Fruit fly (Drosophila melanogaster) whole organism, embryonic: ENCODE results near the gene dysc.

Experiments used
- Atf3 ChIP-seq: fragments of 200-800 bp; sonication (Bioruptor generic); optimal IDR thresholded peaks from 3 replicates; lab custom pipeline; 2016; ENCODE audit warnings: missing biosample characterization, missing genetic modification characterization
- CG10209 ChIP-seq: fragments of 200-800 bp; sonication (Bioruptor generic); optimal IDR thresholded peaks from 3 replicates; lab custom pipeline; 2017; ENCODE audit warnings: missing biosample characterization, mild to moderate bottlenecking, missing genetic modification characterization, missing genetic modification reagents
- CG10366 ChIP-seq: fragments of 200-800 bp; sonication (Bioruptor generic); IDR thresholded peaks from 2 replicates; pipeline ENCODE4 v1.3.6; 2022; ENCODE audit warnings: missing biosample characterization, missing genetic modification characterization
- CG12104 ChIP-seq: fragments of 200-800 bp; sonication (Bioruptor generic); optimal IDR thresholded peaks from 3 replicates; lab custom pipeline; 2016; ENCODE audit warnings: missing biosample characterization, missing genetic modification characterization
- CG12744 ChIP-seq: fragments of 200-800 bp; sonication (Bioruptor generic); optimal IDR thresholded peaks from 2 replicates; lab custom pipeline; 2016; ENCODE audit warnings: missing biosample characterization, missing genetic modification characterization
- CG13424 ChIP-seq: fragments of 200-800 bp; sonication (Bioruptor generic); optimal IDR thresholded peaks from 2 replicates; lab custom pipeline; 2019; ENCODE audit warnings: missing biosample characterization, mild to moderate bottlenecking, missing genetic modification characterization, moderate library complexity
- CG17186 ChIP-seq: fragments of 200-800 bp; sonication (Bioruptor generic); optimal IDR thresholded peaks from 3 replicates; lab custom pipeline; 2017; ENCODE audit warnings: missing biosample characterization, missing genetic modification reagents, missing genetic modification characterization
- CG17328 ChIP-seq: fragments of 200-800 bp; sonication (Bioruptor generic); IDR thresholded peaks from 2 replicates; pipeline ENCODE4 v1.3.6; 2022; ENCODE audit warnings: missing biosample characterization, missing genetic modification characterization
- CG18476 ChIP-seq: fragments of 200-800 bp; sonication (Bioruptor generic); optimal IDR thresholded peaks from 2 replicates; lab custom pipeline; 2016; ENCODE audit warnings: missing biosample characterization, mild to moderate bottlenecking, missing genetic modification characterization
- CG18599 ChIP-seq: fragments of 200-800 bp; sonication (Bioruptor generic); optimal IDR thresholded peaks from 3 replicates; lab custom pipeline; 2017; ENCODE audit warnings: missing biosample characterization, missing genetic modification characterization, mild to moderate bottlenecking, moderate library complexity, missing genetic modification reagents
- CG18619 ChIP-seq: fragments of 200-800 bp; sonication (Bioruptor generic); optimal IDR thresholded peaks from 3 replicates; lab custom pipeline; 2017; ENCODE audit warnings: missing biosample characterization, mild to moderate bottlenecking, missing genetic modification characterization
- CG2120 ChIP-seq: fragments of 200-800 bp; sonication (Bioruptor generic); optimal IDR thresholded peaks from 3 replicates; lab custom pipeline; 2016; ENCODE audit warnings: missing biosample characterization, missing genetic modification characterization
- CG3065 ChIP-seq: fragments of 200-800 bp; sonication (Bioruptor generic); optimal IDR thresholded peaks from 2 replicates; lab custom pipeline; 2016; ENCODE audit warnings: missing biosample characterization, missing genetic modification characterization
- CG4707 ChIP-seq: fragments of 200-800 bp; sonication (Bioruptor generic); optimal IDR thresholded peaks from 2 replicates; lab custom pipeline; 2018; ENCODE audit warnings: missing biosample characterization, mild to moderate bottlenecking, missing genetic modification characterization, moderate library complexity
- CG6683 ChIP-seq: fragments of 200-800 bp; sonication (Bioruptor generic); optimal IDR thresholded peaks from 2 replicates; lab custom pipeline; 2017; ENCODE audit warnings: missing biosample characterization, mild to moderate bottlenecking, missing genetic modification characterization, missing genetic modification reagents
- Dll ChIP-seq: fragments of 200-800 bp; sonication (Bioruptor generic); IDR thresholded peaks from 4 replicates; pipeline ENCODE4 v1.3.6; 2022; ENCODE audit warnings: missing biosample characterization, missing genetic modification characterization; ENCODE audit not compliant: partially characterized antibody
- H15 ChIP-seq: fragments of 200-800 bp; sonication (Bioruptor generic); IDR thresholded peaks from 3 replicates; pipeline ENCODE4 v1.3.6; 2022; ENCODE audit warnings: missing biosample characterization, missing genetic modification characterization
- Hey ChIP-seq: fragments of 200-800 bp; sonication (Bioruptor generic); optimal IDR thresholded peaks from 3 replicates; lab custom pipeline; 2018; ENCODE audit warnings: missing biosample characterization, mild to moderate bottlenecking, missing genetic modification characterization
- Hmr ChIP-seq: fragments of 200-800 bp; sonication (Bioruptor generic); optimal IDR thresholded peaks from 3 replicates; lab custom pipeline; 2017; ENCODE audit warnings: mild to moderate bottlenecking, missing biosample characterization, missing genetic modification reagents, missing genetic modification characterization
- Hr51 ChIP-seq, 2 experiments: fragments of 200-800 bp; sonication (Bioruptor generic); optimal IDR thresholded peaks; 2 replicates in 1 of 2; 3 replicates in 1 of 2; lab custom pipeline; 2016 to 2018; ENCODE audit warnings: missing biosample characterization in 2 of 2, missing genetic modification characterization in 2 of 2, mild to moderate bottlenecking in 1 of 2, moderate library complexity in 1 of 2
- Nf-YA ChIP-seq: fragments of 200-800 bp; sonication (Bioruptor generic); IDR thresholded peaks from 2 replicates; pipeline ENCODE4 v1.3.6; 2022; ENCODE audit warnings: missing biosample characterization, missing genetic modification characterization
- Six4 ChIP-seq: fragments of 200-800 bp; sonication (Bioruptor generic); optimal IDR thresholded peaks from 2 replicates; lab custom pipeline; 2016; ENCODE audit warnings: missing biosample characterization, missing genetic modification characterization
- Ssrp ChIP-seq: fragments of 200-800 bp; sonication (Bioruptor generic); optimal IDR thresholded peaks from 2 replicates; lab custom pipeline; 2018; ENCODE audit warnings: missing biosample characterization, mild to moderate bottlenecking, missing genetic modification characterization, moderate library complexity
- Xrp1 ChIP-seq: fragments of 200-800 bp; sonication (Bioruptor generic); IDR thresholded peaks from 2 replicates; pipeline ENCODE4 v1.3.6; 2022; ENCODE audit warnings: missing biosample characterization, missing genetic modification characterization
- ac ChIP-seq: fragments of 200-800 bp; sonication (Bioruptor generic); optimal IDR thresholded peaks from 3 replicates; lab custom pipeline; 2017; ENCODE audit warnings: missing biosample characterization, mild to moderate bottlenecking, missing genetic modification characterization
- ash1 ChIP-seq: fragments of 200-800 bp; sonication (Bioruptor generic); optimal IDR thresholded peaks from 2 replicates; lab custom pipeline; 2018; ENCODE audit warnings: missing biosample characterization, mild to moderate bottlenecking, missing genetic modification characterization
- bbx ChIP-seq: fragments of 200-800 bp; sonication (Bioruptor generic); IDR thresholded peaks from 2 replicates; pipeline ENCODE4 v1.3.6; 2022; ENCODE audit warnings: missing biosample characterization, missing genetic modification characterization; ENCODE audit not compliant: partially characterized antibody
- bowl ChIP-seq: fragments of 200-800 bp; sonication (Bioruptor generic); IDR thresholded peaks from 2 replicates; pipeline ENCODE4 v1.3.6; 2022; ENCODE audit warnings: missing biosample characterization, missing genetic modification characterization
- cad ChIP-seq: fragments of >200 bp; optimal IDR thresholded peaks from 2 replicates; lab custom pipeline; 2017; ENCODE audit warnings: missing biosample characterization, missing genetic modification characterization
- cato ChIP-seq: fragments of 200-800 bp; sonication (Bioruptor generic); optimal IDR thresholded peaks from 2 replicates; lab custom pipeline; 2016; ENCODE audit warnings: missing biosample characterization, missing genetic modification characterization, borderline replicate concordance
- dmrt99B ChIP-seq: fragments of 200-800 bp; sonication (Bioruptor generic); optimal IDR thresholded peaks from 2 replicates; lab custom pipeline; 2018; ENCODE audit warnings: missing biosample characterization, mild to moderate bottlenecking, missing genetic modification characterization, moderate library complexity
- fd3F ChIP-seq: fragments of 200-800 bp; sonication (Bioruptor generic); optimal IDR thresholded peaks from 2 replicates; lab custom pipeline; 2018; ENCODE audit warnings: missing biosample characterization, mild to moderate bottlenecking, missing genetic modification characterization, moderate library complexity
- ham ChIP-seq: fragments of 200-800 bp; sonication (Bioruptor generic); IDR thresholded peaks from 2 replicates; pipeline ENCODE4 v1.3.6; 2022; ENCODE audit warnings: missing biosample characterization, missing genetic modification characterization
- hbn ChIP-seq: fragments of 200-800 bp; sonication (Bioruptor generic); IDR thresholded peaks from 2 replicates; pipeline ENCODE4 v1.3.6; 2022; ENCODE audit warnings: missing biosample characterization, missing genetic modification characterization; ENCODE audit not compliant: partially characterized antibody
- insv ChIP-seq, 2 experiments: fragments of 200-800 bp; sonication (Bioruptor generic); optimal IDR thresholded peaks; 3 replicates each; lab custom pipeline; 2016 to 2018; ENCODE audit warnings: missing biosample characterization in 2 of 2, missing genetic modification characterization in 2 of 2
- jing ChIP-seq: fragments of 200-800 bp; sonication (Bioruptor generic); optimal IDR thresholded peaks from 2 replicates; lab custom pipeline; 2018; ENCODE audit warnings: missing biosample characterization, mild to moderate bottlenecking, missing genetic modification characterization
- pfk ChIP-seq: fragments of 200-800 bp; sonication (Bioruptor generic); optimal IDR thresholded peaks from 2 replicates; lab custom pipeline; 2018; ENCODE audit warnings: missing biosample characterization, mild to moderate bottlenecking, missing genetic modification characterization, moderate library complexity
- pnt ChIP-seq: fragments of 200-800 bp; sonication (Bioruptor generic); optimal IDR thresholded peaks from 3 replicates; lab custom pipeline; 2016; ENCODE audit warnings: missing biosample characterization, missing genetic modification characterization
- salm ChIP-seq: fragments of 200-800 bp; sonication (Bioruptor generic); optimal IDR thresholded peaks from 2 replicates; lab custom pipeline; 2018; ENCODE audit warnings: missing biosample characterization, mild to moderate bottlenecking, missing genetic modification characterization
- so ChIP-seq: fragments of 200-800 bp; sonication (Bioruptor generic); IDR thresholded peaks from 3 replicates; pipeline ENCODE4 v1.3.6; 2022; ENCODE audit warnings: missing biosample characterization, missing genetic modification characterization
- sob ChIP-seq: fragments of 200-800 bp; sonication (Bioruptor generic); IDR thresholded peaks from 2 replicates; pipeline ENCODE4 v1.3.6; 2022; ENCODE audit warnings: missing biosample characterization, missing genetic modification characterization
- sqz ChIP-seq: fragments of 200-800 bp; sonication (Bioruptor generic); optimal IDR thresholded peaks from 3 replicates; lab custom pipeline; 2018; ENCODE audit warnings: missing biosample characterization, mild to moderate bottlenecking, missing genetic modification characterization
- stwl ChIP-seq: fragments of 200-800 bp; sonication (Bioruptor generic); optimal IDR thresholded peaks from 3 replicates; lab custom pipeline; 2018; ENCODE audit warnings: missing biosample characterization, mild to moderate bottlenecking, missing genetic modification characterization, moderate library complexity
- tll ChIP-seq, 2 experiments: fragments of 200-800 bp in 1 of 2; fragments of >200 bp in 1 of 2; sonication (Bioruptor generic) in 1 of 2; optimal IDR thresholded peaks; 2 replicates each; lab custom pipeline; 2017 to 2019; ENCODE audit warnings: missing biosample characterization in 2 of 2, missing genetic modification characterization in 2 of 2, mild to moderate bottlenecking in 1 of 2, moderate library complexity in 1 of 2
- tna ChIP-seq: fragments of 200-800 bp; sonication (Bioruptor generic); IDR thresholded peaks from 2 replicates; pipeline ENCODE4 v1.3.6; 2022; ENCODE audit warnings: missing biosample characterization, missing genetic modification characterization; ENCODE audit not compliant: partially characterized antibody
- twi ChIP-seq: fragments of 200-800 bp; optimal IDR thresholded peaks from 2 replicates; lab custom pipeline; 2019; ENCODE audit warnings: missing biosample characterization, mild to moderate bottlenecking, missing genetic modification characterization, moderate library complexity
- wdn ChIP-seq: fragments of 200-800 bp; sonication (Bioruptor generic); IDR thresholded peaks from 2 replicates; pipeline ENCODE4 v1.3.6; 2022; ENCODE audit warnings: missing biosample characterization, missing genetic modification characterization
- zfh2 ChIP-seq: fragments of 200-800 bp; sonication (Bioruptor generic); optimal IDR thresholded peaks from 2 replicates; lab custom pipeline; 2016; ENCODE audit warnings: missing biosample characterization, missing genetic modification characterization

dysc gene

DNA sequence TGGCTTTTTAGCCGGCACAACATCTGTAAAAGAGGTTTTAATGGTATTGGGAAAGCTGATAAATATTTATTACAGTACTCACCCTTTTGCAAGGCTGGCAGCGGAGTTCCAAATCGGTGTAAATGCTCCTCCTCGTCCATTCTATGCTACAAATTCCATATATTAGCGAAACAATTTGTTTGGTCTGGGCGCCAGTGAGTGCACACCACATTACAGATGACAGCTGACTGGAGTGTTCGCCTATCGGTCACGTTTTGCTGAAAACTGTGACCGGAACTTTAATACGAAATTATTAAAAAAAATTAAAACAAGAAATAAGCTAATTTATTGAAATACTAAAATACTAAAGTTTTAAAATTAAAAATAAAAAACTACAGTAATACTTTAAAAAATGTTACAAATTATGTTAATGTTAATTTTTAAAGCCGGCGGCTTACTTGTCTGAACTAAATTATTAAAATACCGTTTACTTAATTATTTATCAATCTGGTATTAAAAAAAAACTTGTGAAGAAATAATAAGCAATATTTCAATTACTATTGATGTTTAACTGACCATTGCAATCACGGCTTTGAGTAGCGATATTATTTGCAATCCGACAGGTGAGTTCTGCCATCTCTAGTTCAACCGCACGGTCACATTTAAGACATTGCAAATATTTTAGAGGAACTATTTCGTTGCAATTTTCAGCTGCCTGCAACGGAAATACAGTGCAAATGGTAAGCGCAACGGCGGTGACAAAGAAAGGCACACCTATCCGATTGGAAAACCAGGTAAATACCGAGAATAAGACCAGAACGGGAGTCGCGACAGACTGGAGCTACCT is 25.9 kb upstream of the dysc start, which contains the start of the genes CG8833 and DCTN1-p150 (continued):
- peak; percentile 9 for TF ChIP-seq CG18619 (GFP tag; lab: Kevin White, UChicago)
- TF ChIP-seq Nf-YA (GFP tag; lab: Robert Waterston, UW), result no peak
- TF ChIP-seq CG12744 (GFP tag; lab: Kevin White, UChicago), result no peak
- TF ChIP-seq Hmr, result no peak
- TF ChIP-seq CG13424 (tag; lab: Kevin White, UChicago), result peak; percentile 43
- peak; percentile 31 for TF ChIP-seq Ssrp (tag; lab: Kevin White, UChicago)
- TF ChIP-seq CG4707 (GFP tag; lab: Kevin White, UChicago), result no peak
- peak; percentile 48; the same call in 1 of the 2 replicates for TF ChIP-seq CG10366 (GFP tag; lab: Robert Waterston, UW)
- no peak for TF ChIP-seq tll (GFP tag; optimal IDR thresholded peaks at IDR 0.05; lab: Kevin White, UChicago)
- TF ChIP-seq wdn (GFP tag; lab: Robert Waterston, UW), result no peak
- TF ChIP-seq CG10209 (GFP tag; lab: Kevin White, UChicago), result no peak
- TF ChIP-seq sqz (GFP tag; lab: Kevin White, UChicago), result no peak
- no peak for TF ChIP-seq ac (GFP tag; lab: Kevin White, UChicago)
- no peak for TF ChIP-seq jing (GFP tag; lab: Kevin White, UChicago)
- TF ChIP-seq CG2120, result peak; percentile 62
- TF ChIP-seq bbx (GFP tag; lab: Robert Waterston, UW), result no peak
- no peak for TF ChIP-seq ham (GFP tag; lab: Robert Waterston, UW)
- peak; percentile 15 for TF ChIP-seq pnt (GFP tag; lab: Kevin White, UChicago)
- no peak for TF ChIP-seq Six4
- peak; percentile 67; the same call in 3 of the 4 replicates for TF ChIP-seq Dll (GFP tag; lab: Robert Waterston, UW)
- no peak for TF ChIP-seq CG17328 (GFP tag; lab: Robert Waterston, UW)
- peak; percentile 14 for TF ChIP-seq cato (GFP tag; lab: Kevin White, UChicago)
- no peak for TF ChIP-seq H15 (GFP tag; lab: Robert Waterston, UW)
- no peak for TF ChIP-seq so (GFP tag; lab: Robert Waterston, UW)
- TF ChIP-seq CG18599 (GFP tag; lab: Kevin White, UChicago), result no peak
- TF ChIP-seq zfh2 (GFP tag; lab: Kevin White, UChicago), result peak; percentile 56
- TF ChIP-seq fd3F, result no peak
- peak; percentile 22; the same call in 1 of the 2 replicates for TF ChIP-seq hbn (GFP tag; lab: Robert Waterston, UW)
- no peak for TF ChIP-seq salm (tag; lab: Kevin White, UChicago)
- TF ChIP-seq Hr51 (GFP tag; optimal IDR thresholded peaks at IDR 0.05; lab: Kevin White, UChicago), result no peak
- no peak for TF ChIP-seq pfk (GFP tag; lab: Kevin White, UChicago)
- TF ChIP-seq Hey (tag; lab: Kevin White, UChicago), result no peak
- no peak for TF ChIP-seq ash1 (GFP tag; lab: Kevin White, UChicago)
- TF ChIP-seq CG3065, result no peak
- 0 out of 2 replicates have a peak, but pooled peaks have one; percentile 16 for TF ChIP-seq Xrp1
- no peak for TF ChIP-seq CG17186
- no peak for TF ChIP-seq twi (tag; lab: Kevin White, UChicago)
- no peak for TF ChIP-seq Atf3 (GFP tag; lab: Kevin White, UChicago)
- no peak for TF ChIP-seq tna
- TF ChIP-seq CG12104 (GFP tag; lab: Kevin White, UChicago), result peak; percentile 4
- TF ChIP-seq bowl (GFP tag; lab: Robert Waterston, UW), result no peak
- no peak for TF ChIP-seq CG6683
- peak; percentile 44 for TF ChIP-seq stwl (tag; lab: Kevin White, UChicago)
- TF ChIP-seq cad (GFP tag; lab: Kevin White, UChicago), result no peak
- no peak for TF ChIP-seq dmrt99B
- TF ChIP-seq CG18476 (GFP tag; lab: Kevin White, UChicago), result no peak
- TF ChIP-seq insv (GFP tag; optimal IDR thresholded peaks at IDR 0.05; lab: Kevin White, UChicago), result peak in 1 of 2 experiments; percentile 30
- no peak for TF ChIP-seq sob (GFP tag; lab: Robert Waterston, UW)
